Worm (Caenorhabditis elegans) whole organism, L1 larva: Measurements from ENCODE around the gene C04A11.1.

ENCODE experiments used
- C04F5.9 ChIP-seq: sonication (generic microtip); optimal IDR thresholded peaks from 2 replicates; lab custom pipeline; 2016; ENCODE audit warnings: missing genetic modification characterization, missing compliant biosample characterization
- C16A3.4 ChIP-seq: fragments of 150-350 bp; optimal IDR thresholded peaks from 2 replicates; lab custom pipeline; 2014; ENCODE audit warnings: missing biosample characterization, missing genetic modification characterization
- alr-1 ChIP-seq: fragments of 200-800 bp; sonication (Bioruptor generic); optimal IDR thresholded peaks from 2 replicates; lab custom pipeline; 2018; ENCODE audit warnings: borderline replicate concordance, mild to moderate bottlenecking, missing genetic modification characterization, missing compliant biosample characterization
- blmp-1 ChIP-seq: fragments of 150-350 bp; optimal IDR thresholded peaks from 2 replicates; lab custom pipeline; 2014; ENCODE audit warnings: missing biosample characterization, missing genetic modification characterization
- ceh-63 ChIP-seq: fragments of 200-800 bp; sonication (Bioruptor generic); optimal IDR thresholded peaks from 2 replicates; lab custom pipeline; 2018; ENCODE audit warnings: mild to moderate bottlenecking, missing genetic modification characterization, missing compliant biosample characterization
- ceh-8 ChIP-seq: fragments of 200-800 bp; sonication (Bioruptor generic); optimal IDR thresholded peaks from 2 replicates; lab custom pipeline; 2018; ENCODE audit warnings: mild to moderate bottlenecking, missing genetic modification characterization, moderate library complexity, missing compliant biosample characterization
- ceh-90 ChIP-seq: sonication (generic microtip); optimal IDR thresholded peaks from 2 replicates; lab custom pipeline; 2016; ENCODE audit warnings: missing genetic modification characterization, missing compliant biosample characterization
- grh-1 ChIP-seq: fragments of 200-800 bp; sonication (Bioruptor generic); IDR thresholded peaks from 2 replicates; pipeline ENCODE4 v1.3.6; 2022; ENCODE audit warnings: missing genetic modification reagents, missing genetic modification characterization, missing compliant biosample characterization
- isw-1 ChIP-seq: fragments of 200-800 bp; sonication (Bioruptor generic); IDR thresholded peaks from 2 replicates; pipeline ENCODE4 v1.3.6; 2022; ENCODE audit warnings: missing genetic modification characterization, missing compliant biosample characterization
- jun-1 ChIP-seq: fragments of 150-350 bp; optimal IDR thresholded peaks from 2 replicates; lab custom pipeline; 2014; ENCODE audit warnings: missing biosample characterization, missing genetic modification reagents, missing genetic modification characterization
- lin-13 ChIP-seq: fragments of 150-350 bp; optimal IDR thresholded peaks from 2 replicates; lab custom pipeline; 2014; ENCODE audit warnings: missing biosample characterization, missing genetic modification reagents, missing genetic modification characterization
- lin-39 ChIP-seq: fragments of 150-350 bp; optimal IDR thresholded peaks from 2 replicates; lab custom pipeline; 2014; ENCODE audit warnings: missing biosample characterization, missing genetic modification reagents, missing genetic modification characterization
- mab-9 ChIP-seq: fragments of 200-800 bp; sonication (Bioruptor generic); IDR thresholded peaks from 2 replicates; pipeline ENCODE4 v1.3.6; 2022; ENCODE audit warnings: missing genetic modification reagents, missing genetic modification characterization, missing compliant biosample characterization
- mef-2 ChIP-seq: fragments of 150-350 bp; optimal IDR thresholded peaks from 2 replicates; lab custom pipeline; 2014; ENCODE audit warnings: missing biosample characterization, missing genetic modification characterization
- nhr-11 ChIP-seq: fragments of 150-350 bp; optimal IDR thresholded peaks from 2 replicates; lab custom pipeline; 2014; ENCODE audit warnings: missing biosample characterization, missing genetic modification characterization
- nhr-28 ChIP-seq: fragments of 150-350 bp; optimal IDR thresholded peaks from 2 replicates; lab custom pipeline; 2014; ENCODE audit warnings: missing biosample characterization, missing genetic modification characterization
- nhr-71 ChIP-seq: sonication (generic microtip); optimal IDR thresholded peaks from 2 replicates; lab custom pipeline; 2016; ENCODE audit warnings: mild to moderate bottlenecking, missing genetic modification characterization, moderate library complexity, missing compliant biosample characterization
- nhr-84 ChIP-seq: sonication (generic microtip); optimal IDR thresholded peaks from 2 replicates; lab custom pipeline; 2017; ENCODE audit warnings: missing biosample characterization, missing genetic modification characterization
- pag-3 ChIP-seq: sonication (generic microtip); optimal IDR thresholded peaks from 2 replicates; lab custom pipeline; 2017; ENCODE audit warnings: missing genetic modification characterization, mild to moderate bottlenecking, missing compliant biosample characterization, antibody characterized with exemption, borderline replicate concordance; ENCODE audit not compliant: insufficient read depth
- skn-1 ChIP-seq: fragments of 150-350 bp; optimal IDR thresholded peaks from 2 replicates; lab custom pipeline; 2014; ENCODE audit warnings: missing biosample characterization, missing genetic modification characterization
- snpc-4 ChIP-seq: fragments of 150-350 bp; optimal IDR thresholded peaks from 2 replicates; lab custom pipeline; 2014; ENCODE audit warnings: missing biosample characterization, missing genetic modification characterization
- snu-23 ChIP-seq: sonication (generic microtip); optimal IDR thresholded peaks from 2 replicates; lab custom pipeline; 2016; ENCODE audit warnings: missing genetic modification characterization, missing compliant biosample characterization
- sox-4 ChIP-seq: sonication (generic microtip); optimal IDR thresholded peaks from 2 replicates; lab custom pipeline; 2016; ENCODE audit warnings: missing genetic modification characterization, missing compliant biosample characterization
- sup-37 ChIP-seq: fragments of 200-800 bp; sonication (Bioruptor generic); optimal IDR thresholded peaks from 2 replicates; lab custom pipeline; 2018; ENCODE audit warnings: mild to moderate bottlenecking, missing genetic modification characterization, missing compliant biosample characterization
- tbx-2 ChIP-seq: sonication (generic microtip); optimal IDR thresholded peaks from 2 replicates; lab custom pipeline; 2016; ENCODE audit warnings: missing genetic modification characterization, missing compliant biosample characterization
- tlp-1 ChIP-seq: fragments of 150-350 bp; optimal IDR thresholded peaks from 2 replicates; lab custom pipeline; 2014; ENCODE audit warnings: missing biosample characterization, missing genetic modification characterization
- unc-62 ChIP-seq: fragments of 150-350 bp; optimal IDR thresholded peaks from 2 replicates; lab custom pipeline; 2014; ENCODE audit warnings: missing biosample characterization, missing genetic modification reagents, missing genetic modification characterization
- unc-86 ChIP-seq: sonication (generic microtip); optimal IDR thresholded peaks from 2 replicates; lab custom pipeline; 2016; ENCODE audit warnings: missing genetic modification characterization, missing compliant biosample characterization
- xbp-1 ChIP-seq: sonication (generic microtip); optimal IDR thresholded peaks from 2 replicates; lab custom pipeline; 2016; ENCODE audit warnings: missing genetic modification characterization, missing compliant biosample characterization
- ztf-4 ChIP-seq: fragments of 150-350 bp; optimal IDR thresholded peaks from 2 replicates; lab custom pipeline; 2014; ENCODE audit warnings: missing biosample characterization, missing genetic modification characterization

C04A11.1 gene

DNA sequence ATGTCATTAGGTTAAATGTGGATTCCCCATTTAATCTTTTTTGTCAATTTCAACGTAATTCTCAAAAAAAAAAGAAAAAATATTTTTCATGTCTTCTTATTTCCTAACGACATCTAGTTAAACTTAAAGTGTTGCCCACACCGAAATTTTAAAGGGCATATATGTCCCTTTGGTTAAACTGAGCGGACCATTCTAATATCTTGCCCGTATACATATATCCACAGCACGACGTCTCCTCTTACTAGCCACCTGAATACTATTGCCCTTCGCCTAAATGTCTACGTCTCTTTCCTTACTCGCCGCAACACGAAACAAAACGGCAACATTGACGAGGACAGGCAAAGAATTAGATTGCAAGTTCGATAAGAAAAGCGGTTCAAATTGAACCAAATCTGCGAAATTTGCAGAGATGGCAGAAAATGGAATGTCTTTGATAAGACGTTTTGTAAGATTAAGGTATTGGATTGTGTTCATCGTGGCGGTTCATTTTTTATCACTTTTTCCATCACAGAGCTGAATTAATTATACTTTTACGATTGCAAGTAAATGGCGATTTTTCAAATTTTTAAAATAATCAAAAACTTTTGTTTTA, 40.4 kb downstream of the C04A11.1 start (continued):
- peak; percentile 99 for TF ChIP-seq nhr-71 (tag; lab: Kevin White, UChicago)
- TF ChIP-seq blmp-1 (tag; lab: Kevin White, UChicago) = peak; percentile 64
- TF ChIP-seq nhr-84 (tag; lab: Kevin White, UChicago) = peak; percentile 83
- no peak for TF ChIP-seq unc-62
- TF ChIP-seq ceh-8 (GFP tag; lab: Kevin White, UChicago) = peak; percentile 99
- peak; percentile 100 for TF ChIP-seq sox-4
- peak; percentile 100 for TF ChIP-seq jun-1 (tag; lab: Kevin White, UChicago)
- peak; percentile 96 for TF ChIP-seq mef-2 (tag; lab: Kevin White, UChicago)
- peak; percentile 99 for TF ChIP-seq ztf-4 (tag; lab: Kevin White, UChicago)
- no peak for TF ChIP-seq alr-1 (tag; lab: Kevin White, UChicago)

DNA sequence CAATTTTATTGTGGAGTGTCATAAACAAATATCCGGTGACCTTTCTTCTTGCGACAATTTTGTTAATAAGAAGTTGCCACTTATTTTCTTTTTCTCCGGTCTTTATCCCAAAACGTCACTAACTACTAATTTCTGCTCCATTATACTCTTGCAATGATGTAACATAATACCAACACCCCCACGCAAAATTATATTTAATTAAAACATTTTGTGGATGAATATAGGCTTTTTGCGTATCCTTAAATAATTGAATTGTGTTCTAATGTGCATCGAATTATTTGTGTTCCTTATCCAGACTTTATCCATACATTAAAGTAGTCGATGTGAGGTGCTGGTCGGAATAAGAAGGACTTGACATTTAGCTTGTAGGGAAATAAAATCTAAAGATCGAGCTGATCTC, 42.6 kb downstream of the C04A11.1 start:
- TF ChIP-seq nhr-28 (tag; lab: Kevin White, UChicago) = no peak
- TF ChIP-seq sup-37 = no peak
- no peak for TF ChIP-seq grh-1 (GFP tag; lab: Robert Waterston, UW)
- no peak for TF ChIP-seq skn-1 (tag; lab: Kevin White, UChicago)
- no peak for TF ChIP-seq lin-13 (GFP tag; lab: Kevin White, UChicago)
- no peak for TF ChIP-seq xbp-1 (tag; lab: Kevin White, UChicago)
- no peak for TF ChIP-seq snpc-4 (tag; lab: Kevin White, UChicago)
- no peak for TF ChIP-seq mab-9 (GFP tag; lab: Robert Waterston, UW)
- no peak for TF ChIP-seq tlp-1 (tag; lab: Kevin White, UChicago)
- no peak for TF ChIP-seq tbx-2 (tag; lab: Kevin White, UChicago)
- no peak for TF ChIP-seq lin-39 (tag; lab: Kevin White, UChicago)
- no peak for TF ChIP-seq C16A3.4 (tag; lab: Kevin White, UChicago)
- no peak for TF ChIP-seq isw-1 (GFP tag; lab: Robert Waterston, UW)

DNA sequence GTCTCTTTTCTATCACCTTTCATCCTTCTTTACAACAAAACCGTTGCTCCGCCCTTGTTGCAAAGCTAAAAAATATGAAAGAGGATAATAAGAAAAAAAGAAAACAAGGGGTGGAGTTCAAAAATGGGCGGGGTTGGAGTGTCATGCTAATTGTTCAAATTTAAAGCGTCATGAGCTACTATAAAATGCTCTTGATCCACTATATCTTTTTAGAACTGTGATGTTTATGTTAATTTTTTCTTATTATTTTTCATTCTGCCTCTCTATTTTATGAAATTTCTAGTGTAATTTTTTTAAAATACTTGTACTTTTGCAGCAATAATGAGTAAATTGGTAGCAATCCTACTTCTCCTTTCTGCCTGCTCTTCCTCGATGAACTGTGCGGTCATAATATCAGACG, 46.3 kb downstream of the C04A11.1 start, which contains the start of gene K02D3.1:
Gene K02D3.1, plus strand, starts transcription at position 301 of the 400 bp plus-strand sequence.
- TF ChIP-seq snpc-4 (tag; lab: Kevin White, UChicago) = no peak
- TF ChIP-seq pag-3 = no peak
- TF ChIP-seq unc-86 (tag; lab: Kevin White, UChicago) = no peak
- TF ChIP-seq C16A3.4 (tag; lab: Kevin White, UChicago) = no peak
- TF ChIP-seq snu-23 (GFP tag; lab: Kevin White, UChicago) = no peak
- TF ChIP-seq ceh-8 (GFP tag; lab: Kevin White, UChicago) = no peak

DNA sequence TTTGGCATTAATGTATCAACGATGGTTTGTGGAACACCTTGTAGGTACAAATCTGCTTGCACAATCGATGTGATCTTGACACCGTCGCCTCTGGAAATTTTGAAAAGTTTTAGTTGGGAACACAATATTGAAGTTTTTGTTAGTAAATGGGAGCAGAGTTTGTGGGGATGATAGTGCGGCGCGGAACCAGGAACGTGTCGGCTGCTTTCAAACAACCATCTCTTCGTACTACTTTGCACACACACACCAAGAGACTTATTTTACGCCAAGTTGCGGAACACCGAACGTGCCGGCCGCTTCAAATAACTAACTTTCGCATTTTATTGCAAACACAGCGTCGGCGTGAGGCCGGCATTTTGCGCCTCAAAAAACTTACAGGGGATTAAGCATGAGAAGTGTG, 48.8 kb downstream of the C04A11.1 start:
- TF ChIP-seq blmp-1 (tag; lab: Kevin White, UChicago) = no peak
- TF ChIP-seq snpc-4 (tag; lab: Kevin White, UChicago) = peak; percentile 45

DNA sequence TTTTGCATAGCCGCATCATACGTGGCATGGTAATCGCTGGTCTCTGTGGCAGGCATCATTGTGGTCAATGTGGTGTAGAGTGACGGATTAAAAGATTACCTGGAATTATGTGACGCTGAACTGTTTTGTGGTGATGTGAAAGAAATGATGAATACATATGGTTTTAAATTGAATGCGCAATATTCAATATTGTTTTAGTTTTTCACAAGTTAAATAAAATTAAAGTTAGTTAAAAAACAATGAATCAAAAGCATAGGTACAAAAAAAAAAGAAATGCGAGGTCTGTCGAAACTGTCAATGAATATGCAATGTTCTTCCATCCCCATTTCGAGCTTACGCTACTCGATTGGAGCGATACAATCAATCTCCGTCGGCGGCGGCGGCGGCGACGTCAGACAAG, 51.6 kb downstream of the C04A11.1 start, which contains the start of gene K02D3.2:
Gene K02D3.2, minus strand, starts transcription at position 101 of the 400 bp plus-strand sequence.
- TF ChIP-seq ceh-90 (tag; lab: Kevin White, UChicago) (no peak), C04F5.9 (tag; lab: Kevin White, UChicago) (no peak), nhr-11 (tag; lab: Kevin White, UChicago) (no peak), ceh-63 (GFP tag; lab: Kevin White, UChicago) (no peak), snu-23 (GFP tag; lab: Kevin White, UChicago) (peak; percentile 29)
